Fruit fly (Drosophila melanogaster) whole organism, prepupa: ENCODE measurements around the gene CG31161.

Experiments
- Blimp-1 ChIP-seq: fragments of 200-800 bp; sonication (Bioruptor generic); optimal IDR thresholded peaks from 3 replicates; lab custom pipeline; 2017; ENCODE audit warnings: missing biosample characterization, missing genetic modification characterization, mild to moderate bottlenecking, moderate library complexity, missing genetic modification reagents
- CG6854 ChIP-seq: fragments of 200-800 bp; sonication (Bioruptor generic); optimal IDR thresholded peaks from 2 replicates; lab custom pipeline; 2017; ENCODE audit warnings: missing biosample characterization, mild to moderate bottlenecking, missing genetic modification characterization
- CG7368 ChIP-seq: fragments of 200-800 bp; sonication (Bioruptor generic); optimal IDR thresholded peaks from 3 replicates; lab custom pipeline; 2016; ENCODE audit warnings: missing biosample characterization, missing genetic modification characterization
- Eip75B ChIP-seq: fragments of 200-800 bp; sonication (Bioruptor generic); optimal IDR thresholded peaks from 3 replicates; lab custom pipeline; 2016; ENCODE audit warnings: missing biosample characterization, missing genetic modification characterization
- Ets21C ChIP-seq: fragments of 200-800 bp; sonication (Bioruptor generic); optimal IDR thresholded peaks from 3 replicates; lab custom pipeline; 2016; ENCODE audit warnings: missing biosample characterization, missing genetic modification characterization
- Hr38 ChIP-seq: sonication (Bioruptor generic); optimal IDR thresholded peaks from 2 replicates; lab custom pipeline; 2016; ENCODE audit warnings: missing biosample characterization, missing genetic modification characterization
- Met ChIP-seq: fragments of 200-800 bp; sonication (Bioruptor generic); optimal IDR thresholded peaks from 3 replicates; lab custom pipeline; 2016; ENCODE audit warnings: missing biosample characterization, missing genetic modification characterization
- fd85E ChIP-seq: fragments of 200-800 bp; sonication (Bioruptor generic); optimal IDR thresholded peaks from 3 replicates; lab custom pipeline; 2016; ENCODE audit warnings: missing biosample characterization, missing genetic modification characterization

dm6 chr3R:22618280-22618679, 2.0 kb downstream of the CG31161 start, which contains the start of gene mRpL45:
- TF ChIP-seq Ets21C = no peak
- no peak for TF ChIP-seq fd85E (GFP tag; lab: Kevin White, UChicago)
- TF ChIP-seq Blimp-1 (GFP tag; lab: Kevin White, UChicago) = no peak
- no peak for TF ChIP-seq Hr38
- TF ChIP-seq Eip75B (GFP tag; lab: Kevin White, UChicago) = no peak
- TF ChIP-seq CG7368 = no peak
- no peak for TF ChIP-seq CG6854 (GFP tag; lab: Kevin White, UChicago)
- no peak for TF ChIP-seq Met (GFP tag; lab: Kevin White, UChicago)
